Fruit fly (Drosophila melanogaster) whole organism, embryonic: Measurements from ENCODE around the gene CG14507.

Source experiments
- Antp ChIP-seq: fragments of 200-800 bp; sonication (Bioruptor generic); optimal IDR thresholded peaks from 3 replicates; lab custom pipeline; 2016; ENCODE audit warnings: missing biosample characterization, missing genetic modification characterization
- CG10654 ChIP-seq: fragments of 200-800 bp; sonication (Bioruptor generic); optimal IDR thresholded peaks from 2 replicates; lab custom pipeline; 2016; ENCODE audit warnings: missing biosample characterization, missing genetic modification characterization
- CG13287 ChIP-seq: fragments of 200-800 bp; sonication (Bioruptor generic); IDR thresholded peaks from 2 replicates; pipeline ENCODE4 v1.3.6; 2022; ENCODE audit warnings: missing biosample characterization, missing genetic modification characterization; ENCODE audit not compliant: partially characterized antibody
- CG1602 ChIP-seq: fragments of 200-800 bp; sonication (Bioruptor generic); optimal IDR thresholded peaks from 3 replicates; lab custom pipeline; 2016; ENCODE audit warnings: missing biosample characterization, missing genetic modification characterization
- CG17328 ChIP-seq: fragments of 200-800 bp; sonication (Bioruptor generic); IDR thresholded peaks from 2 replicates; pipeline ENCODE4 v1.3.6; 2022; ENCODE audit warnings: missing biosample characterization, missing genetic modification characterization
- CG17385 ChIP-seq: fragments of 200-800 bp; sonication (Bioruptor generic); optimal IDR thresholded peaks from 3 replicates; lab custom pipeline; 2018; ENCODE audit warnings: missing biosample characterization, mild to moderate bottlenecking, missing genetic modification characterization
- CG1832 ChIP-seq: fragments of 200-800 bp; sonication (Bioruptor generic); optimal IDR thresholded peaks from 2 replicates; lab custom pipeline; 2017; ENCODE audit warnings: missing biosample characterization, mild to moderate bottlenecking, missing genetic modification characterization, inconsistent platforms
- CG18619 ChIP-seq: fragments of 200-800 bp; sonication (Bioruptor generic); optimal IDR thresholded peaks from 3 replicates; lab custom pipeline; 2017; ENCODE audit warnings: missing biosample characterization, mild to moderate bottlenecking, missing genetic modification characterization
- CG2116 ChIP-seq: fragments of 200-800 bp; sonication (Bioruptor generic); optimal IDR thresholded peaks from 3 replicates; lab custom pipeline; 2018; ENCODE audit warnings: missing biosample characterization, mild to moderate bottlenecking, missing genetic modification characterization
- CG2129 ChIP-seq: fragments of 200-800 bp; sonication (Bioruptor generic); IDR thresholded peaks from 2 replicates; pipeline ENCODE4 v1.3.6; 2022; ENCODE audit warnings: missing biosample characterization, missing genetic modification characterization; ENCODE audit not compliant: partially characterized antibody
- CG2202 ChIP-seq: fragments of 200-800 bp; sonication (Bioruptor generic); optimal IDR thresholded peaks from 2 replicates; lab custom pipeline; 2018; ENCODE audit warnings: missing biosample characterization, mild to moderate bottlenecking, missing genetic modification characterization
- CG2678 ChIP-seq: fragments of 200-800 bp; sonication (Bioruptor generic); optimal IDR thresholded peaks from 3 replicates; lab custom pipeline; 2019; ENCODE audit warnings: missing biosample characterization, mild to moderate bottlenecking, missing genetic modification characterization, moderate library complexity
- CG2889 ChIP-seq: fragments of 200-800 bp; sonication (Bioruptor generic); IDR thresholded peaks from 3 replicates; pipeline ENCODE4 v1.3.6; 2022; ENCODE audit warnings: missing biosample characterization, missing genetic modification characterization
- CG4707 ChIP-seq: fragments of 200-800 bp; sonication (Bioruptor generic); optimal IDR thresholded peaks from 2 replicates; lab custom pipeline; 2018; ENCODE audit warnings: missing biosample characterization, mild to moderate bottlenecking, missing genetic modification characterization, moderate library complexity
- CG6254 ChIP-seq: fragments of 200-800 bp; sonication (Bioruptor generic); optimal IDR thresholded peaks from 3 replicates; lab custom pipeline; 2017; ENCODE audit warnings: mild to moderate bottlenecking, missing biosample characterization, missing genetic modification reagents, missing genetic modification characterization
- CG7928 ChIP-seq: fragments of 200-800 bp; sonication (Bioruptor generic); optimal IDR thresholded peaks from 2 replicates; lab custom pipeline; 2017; ENCODE audit warnings: missing biosample characterization, mild to moderate bottlenecking, missing genetic modification characterization
- CG8089 ChIP-seq: fragments of 200-800 bp; sonication (Bioruptor generic); optimal IDR thresholded peaks from 3 replicates; lab custom pipeline; 2016; ENCODE audit warnings: missing biosample characterization, missing genetic modification characterization
- CG9437 ChIP-seq: fragments of 200-800 bp; sonication (Bioruptor generic); optimal IDR thresholded peaks from 2 replicates; lab custom pipeline; 2018; ENCODE audit warnings: missing biosample characterization, mild to moderate bottlenecking, missing genetic modification characterization
- Drgx ChIP-seq: fragments of 200-800 bp; sonication (Bioruptor generic); IDR thresholded peaks from 2 replicates; pipeline ENCODE4 v1.3.6; 2022; ENCODE audit warnings: missing biosample characterization, missing genetic modification characterization
- ERR ChIP-seq: fragments of 200-800 bp; sonication (Bioruptor generic); optimal IDR thresholded peaks from 2 replicates; lab custom pipeline; 2016; ENCODE audit warnings: missing biosample characterization, missing genetic modification characterization
- HmgD ChIP-seq: fragments of 200-800 bp; sonication (Bioruptor generic); optimal IDR thresholded peaks from 3 replicates; lab custom pipeline; 2016; ENCODE audit warnings: missing biosample characterization, missing genetic modification characterization
- Hmr ChIP-seq: fragments of 200-800 bp; sonication (Bioruptor generic); optimal IDR thresholded peaks from 3 replicates; lab custom pipeline; 2017; ENCODE audit warnings: mild to moderate bottlenecking, missing biosample characterization, missing genetic modification reagents, missing genetic modification characterization
- Kr ChIP-seq: fragments of 200-800 bp; sonication (Bioruptor generic); optimal IDR thresholded peaks from 2 replicates; lab custom pipeline; 2017; ENCODE audit warnings: missing biosample characterization, mild to moderate bottlenecking, missing genetic modification characterization
- Mrtf ChIP-seq: fragments of 200-800 bp; sonication (Bioruptor generic); IDR thresholded peaks from 3 replicates; pipeline ENCODE4 v1.3.6; 2022; ENCODE audit warnings: missing biosample characterization, missing genetic modification characterization
- NC2α ChIP-seq: fragments of 200-800 bp; sonication (Bioruptor generic); optimal IDR thresholded peaks from 2 replicates; lab custom pipeline; 2016; ENCODE audit warnings: missing biosample characterization, missing genetic modification characterization
- NK7.1 ChIP-seq: fragments of 200-800 bp; sonication (Bioruptor generic); optimal IDR thresholded peaks from 3 replicates; lab custom pipeline; 2016; ENCODE audit warnings: missing biosample characterization, missing genetic modification characterization
- Side ChIP-seq: fragments of 200-800 bp; sonication (Bioruptor generic); optimal IDR thresholded peaks from 2 replicates; lab custom pipeline; 2016; ENCODE audit warnings: missing biosample characterization, missing genetic modification characterization
- Stat92E ChIP-seq, 3 experiments: fragments of >200 bp in 2 of 3; fragments of 200-800 bp in 1 of 3; sonication (Bioruptor generic) in 1 of 3; optimal IDR thresholded peaks; 2 replicates each; lab custom pipeline; 2017 to 2019; ENCODE audit warnings: missing biosample characterization in 3 of 3, missing genetic modification characterization in 3 of 3, mild to moderate bottlenecking in 1 of 3, moderate library complexity in 1 of 3
- TFAM ChIP-seq: fragments of 200-800 bp; sonication (Bioruptor generic); optimal IDR thresholded peaks from 2 replicates; lab custom pipeline; 2017; ENCODE audit warnings: missing biosample characterization, missing genetic modification characterization, inconsistent platforms
- Taf1 ChIP-seq: fragments of 200-800 bp; sonication (Bioruptor generic); IDR thresholded peaks from 2 replicates; pipeline ENCODE4 v1.3.6; 2022; ENCODE audit warnings: missing biosample characterization, missing genetic modification characterization
- YL-1 ChIP-seq: fragments of 200-800 bp; sonication (Bioruptor generic); optimal IDR thresholded peaks from 3 replicates; lab custom pipeline; 2017; ENCODE audit warnings: missing biosample characterization, mild to moderate bottlenecking, missing genetic modification characterization
- al ChIP-seq: fragments of 200-800 bp; sonication (Bioruptor generic); IDR thresholded peaks from 2 replicates; pipeline ENCODE4 v1.3.6; 2022; ENCODE audit warnings: missing biosample characterization, missing genetic modification characterization
- bowl ChIP-seq: fragments of 200-800 bp; sonication (Bioruptor generic); IDR thresholded peaks from 2 replicates; pipeline ENCODE4 v1.3.6; 2022; ENCODE audit warnings: missing biosample characterization, missing genetic modification characterization
- bsh ChIP-seq, 2 experiments: fragments of 200-800 bp; sonication (Bioruptor generic); optimal IDR thresholded peaks; 2 replicates each; lab custom pipeline; 2017 to 2018; ENCODE audit warnings: mild to moderate bottlenecking in 2 of 2, missing biosample characterization in 2 of 2, missing genetic modification characterization in 2 of 2, moderate library complexity in 1 of 2
- cad ChIP-seq: fragments of >200 bp; optimal IDR thresholded peaks from 2 replicates; lab custom pipeline; 2017; ENCODE audit warnings: missing biosample characterization, missing genetic modification characterization
- chif ChIP-seq, 2 experiments: fragments of 200-800 bp; sonication (Bioruptor generic); optimal IDR thresholded peaks; 3 replicates each; lab custom pipeline; 2016; ENCODE audit warnings: missing biosample characterization in 2 of 2, missing genetic modification characterization in 2 of 2
- danr ChIP-seq: fragments of 200-800 bp; sonication (Bioruptor generic); IDR thresholded peaks from 2 replicates; pipeline ENCODE4 v1.3.6; 2022; ENCODE audit warnings: missing biosample characterization, missing genetic modification characterization
- dpn ChIP-seq, 2 experiments: fragments of 200-800 bp; sonication (Bioruptor generic); optimal IDR thresholded peaks; 3 replicates each; lab custom pipeline; 2016; ENCODE audit warnings: missing biosample characterization in 2 of 2, missing genetic modification characterization in 2 of 2
- fd3F ChIP-seq: fragments of 200-800 bp; sonication (Bioruptor generic); optimal IDR thresholded peaks from 2 replicates; lab custom pipeline; 2018; ENCODE audit warnings: missing biosample characterization, mild to moderate bottlenecking, missing genetic modification characterization, moderate library complexity
- kni ChIP-seq: fragments of 200-800 bp; sonication (Bioruptor generic); optimal IDR thresholded peaks from 3 replicates; lab custom pipeline; 2017; ENCODE audit warnings: mild to moderate bottlenecking, missing biosample characterization, missing genetic modification reagents, missing genetic modification characterization
- lilli ChIP-seq: fragments of 200-800 bp; sonication (Bioruptor generic); optimal IDR thresholded peaks from 3 replicates; lab custom pipeline; 2016; ENCODE audit warnings: missing biosample characterization, missing genetic modification characterization
- phol ChIP-seq: fragments of 200-800 bp; sonication (Bioruptor generic); optimal IDR thresholded peaks from 3 replicates; lab custom pipeline; 2018; ENCODE audit warnings: missing biosample characterization, mild to moderate bottlenecking, missing genetic modification characterization, moderate library complexity
- ranshi ChIP-seq: fragments of 200-800 bp; sonication (Bioruptor generic); IDR thresholded peaks from 2 replicates; pipeline ENCODE4 v1.3.6; 2022; ENCODE audit warnings: missing biosample characterization, missing genetic modification characterization
- shn ChIP-seq: fragments of 200-800 bp; sonication (Bioruptor generic); optimal IDR thresholded peaks from 3 replicates; lab custom pipeline; 2016; ENCODE audit warnings: missing biosample characterization, missing genetic modification characterization
- sna ChIP-seq: fragments of 200-800 bp; sonication (Bioruptor generic); IDR thresholded peaks from 2 replicates; pipeline ENCODE4 v1.3.6; 2022; ENCODE audit warnings: missing biosample characterization, missing genetic modification characterization; ENCODE audit not compliant: partially characterized antibody
- sug ChIP-seq: fragments of 200-800 bp; optimal IDR thresholded peaks from 2 replicates; lab custom pipeline; 2019; ENCODE audit warnings: missing biosample characterization, mild to moderate bottlenecking, missing genetic modification characterization, moderate library complexity
- tll ChIP-seq, 2 experiments: fragments of 200-800 bp in 1 of 2; fragments of >200 bp in 1 of 2; sonication (Bioruptor generic) in 1 of 2; optimal IDR thresholded peaks; 2 replicates each; lab custom pipeline; 2017 to 2019; ENCODE audit warnings: missing biosample characterization in 2 of 2, missing genetic modification characterization in 2 of 2, mild to moderate bottlenecking in 1 of 2, moderate library complexity in 1 of 2
- tx ChIP-seq: fragments of 200-800 bp; sonication (Bioruptor generic); optimal IDR thresholded peaks from 2 replicates; lab custom pipeline; 2016; ENCODE audit warnings: missing biosample characterization, missing genetic modification characterization
- unpg ChIP-seq: fragments of 200-800 bp; sonication (Bioruptor generic); optimal IDR thresholded peaks from 3 replicates; lab custom pipeline; 2018; ENCODE audit warnings: missing biosample characterization, mild to moderate bottlenecking, missing genetic modification characterization, moderate library complexity
- z ChIP-seq: fragments of 200-800 bp; sonication (Bioruptor generic); IDR thresholded peaks from 3 replicates; pipeline ENCODE4 v1.3.6; 2022; ENCODE audit warnings: missing biosample characterization, missing genetic modification characterization

The CG14507 gene

dm6 chr3R:29214262-29214661, 13.3 kb downstream of the CG14507 start (continued):
- TF ChIP-seq unpg (GFP tag; lab: Kevin White, UChicago) (peak; percentile 100), CG18619 (peak; percentile 99), Taf1 (peak; percentile 98), Side (GFP tag; lab: Kevin White, UChicago) (peak; percentile 99), Mrtf (GFP tag; lab: Robert Waterston, UW) (peak; percentile 99), tll (GFP tag; optimal IDR thresholded peaks at IDR 0.05; lab: Kevin White, UChicago) (peak in 1 of 2 experiments; percentile 89), NK7.1 (GFP tag; lab: Kevin White, UChicago) (peak; percentile 99), kni (GFP tag; lab: Kevin White, UChicago) (peak; percentile 98), CG2678 (tag; lab: Kevin White, UChicago) (peak; percentile 99), sna (no peak), Stat92E (GFP tag; optimal IDR thresholded peaks at IDR 0.05; lab: Kevin White, UChicago) (peak in 1 of 3 experiments; percentile 99), lilli (GFP tag; lab: Kevin White, UChicago) (peak; percentile 100), CG6254 (peak; percentile 98), CG9437 (GFP tag; lab: Kevin White, UChicago) (peak; percentile 95), NC2α (GFP tag; lab: Kevin White, UChicago) (peak; percentile 99), cad (GFP tag; lab: Kevin White, UChicago) (peak; percentile 36), CG10654 (GFP tag; lab: Kevin White, UChicago) (peak; percentile 99), CG1602 (peak; percentile 99), tx (GFP tag; lab: Kevin White, UChicago) (peak; percentile 98), CG2889 (GFP tag; lab: Robert Waterston, UW) (peak; percentile 99), phol (tag; lab: Kevin White, UChicago) (peak; percentile 98), CG8089 (GFP tag; lab: Kevin White, UChicago) (peak; percentile 99), CG4707 (GFP tag; lab: Kevin White, UChicago) (peak; percentile 97), CG2116 (GFP tag; lab: Kevin White, UChicago) (peak; percentile 89), HmgD (GFP tag; lab: Kevin White, UChicago) (peak; percentile 98), CG7928 (peak; percentile 86), ERR (peak; percentile 98), shn (GFP tag; lab: Kevin White, UChicago) (peak; percentile 98), Antp (GFP tag; lab: Kevin White, UChicago) (peak; percentile 99), CG2202 (peak; percentile 99), CG2129 (GFP tag; lab: Robert Waterston, UW) (no peak), CG17328 (GFP tag; lab: Robert Waterston, UW) (peak; percentile 100), YL-1 (peak; percentile 99), CG13287 (GFP tag; lab: Robert Waterston, UW) (peak; percentile 31; the same call in 1 of the 2 replicates), fd3F (GFP tag; lab: Kevin White, UChicago) (peak; percentile 98), z (peak; percentile 87), Hmr (GFP tag; lab: Kevin White, UChicago) (peak; percentile 99), CG17385 (peak; percentile 98), ranshi (GFP tag; lab: Robert Waterston, UW) (peak; percentile 99), bsh (GFP tag; optimal IDR thresholded peaks at IDR 0.05; lab: Kevin White, UChicago) (peak; percentile 99 to 100), bowl (GFP tag; lab: Robert Waterston, UW) (peak; percentile 99), danr (GFP tag; lab: Robert Waterston, UW) (peak; percentile 98), Kr (GFP tag; lab: Kevin White, UChicago) (peak; percentile 97), CG1832 (GFP tag; lab: Kevin White, UChicago) (no peak), chif (GFP tag; optimal IDR thresholded peaks at IDR 0.05; lab: Kevin White, UChicago) (peak; percentile 99), sug (tag; lab: Kevin White, UChicago) (peak; percentile 98), Drgx (peak; percentile 100), TFAM (GFP tag; lab: Kevin White, UChicago) (peak; percentile 95), al (GFP tag; lab: Robert Waterston, UW) (peak; percentile 98), dpn (GFP tag; optimal IDR thresholded peaks at IDR 0.05; lab: Kevin White, UChicago) (peak; percentile 99)
